Fruit fly (Drosophila melanogaster) whole organism, embryonic: ENCODE measurements around the gene Reepl1.

Source experiments
- Aef1 ChIP-seq: fragments of 200-800 bp; sonication (Bioruptor generic); IDR thresholded peaks from 3 replicates; pipeline ENCODE4 v1.3.6; 2022; ENCODE audit warnings: missing biosample characterization, missing genetic modification characterization
- Asciz ChIP-seq: fragments of 200-800 bp; sonication (Bioruptor generic); optimal IDR thresholded peaks from 2 replicates; lab custom pipeline; 2017; ENCODE audit warnings: missing biosample characterization, mild to moderate bottlenecking, missing genetic modification characterization, missing genetic modification reagents
- Atf3 ChIP-seq: fragments of 200-800 bp; sonication (Bioruptor generic); optimal IDR thresholded peaks from 3 replicates; lab custom pipeline; 2016; ENCODE audit warnings: missing biosample characterization, missing genetic modification characterization
- Atf6 ChIP-seq: fragments of 200-800 bp; sonication (Bioruptor generic); IDR thresholded peaks from 2 replicates; pipeline ENCODE4 v1.3.6; 2022; ENCODE audit warnings: missing biosample characterization, missing genetic modification characterization
- Blimp-1 ChIP-seq: fragments of 200-800 bp; sonication (Bioruptor generic); optimal IDR thresholded peaks from 3 replicates; lab custom pipeline; 2018; ENCODE audit warnings: missing biosample characterization, missing genetic modification characterization, mild to moderate bottlenecking, moderate library complexity, missing genetic modification reagents
- Bteb2 ChIP-seq: fragments of 200-800 bp; sonication (Bioruptor generic); optimal IDR thresholded peaks from 2 replicates; lab custom pipeline; 2016; ENCODE audit warnings: missing biosample characterization, missing genetic modification characterization
- CG10959 ChIP-seq: fragments of 200-800 bp; sonication (Bioruptor generic); IDR thresholded peaks from 2 replicates; pipeline ENCODE4 v1.3.6; 2022; ENCODE audit warnings: missing biosample characterization, missing genetic modification characterization
- CG11695 ChIP-seq: fragments of 200-800 bp; sonication (Bioruptor generic); IDR thresholded peaks from 3 replicates; pipeline ENCODE4 v1.3.6; 2022; ENCODE audit warnings: missing biosample characterization, missing genetic modification characterization
- CG14965 ChIP-seq: fragments of 200-800 bp; sonication (Bioruptor generic); optimal IDR thresholded peaks from 2 replicates; lab custom pipeline; 2016; ENCODE audit warnings: missing biosample characterization, missing genetic modification characterization, borderline replicate concordance
- CG16779 ChIP-seq: fragments of 200-800 bp; sonication (Bioruptor generic); IDR thresholded peaks from 2 replicates; pipeline ENCODE4 v1.3.6; 2022; ENCODE audit warnings: missing biosample characterization, missing genetic modification characterization
- CG17385 ChIP-seq: fragments of 200-800 bp; sonication (Bioruptor generic); optimal IDR thresholded peaks from 3 replicates; lab custom pipeline; 2018; ENCODE audit warnings: missing biosample characterization, mild to moderate bottlenecking, missing genetic modification characterization
- CG17612 ChIP-seq: fragments of 200-800 bp; sonication (Bioruptor generic); IDR thresholded peaks from 2 replicates; pipeline ENCODE4 v1.3.6; 2022; ENCODE audit warnings: missing biosample characterization, missing genetic modification characterization
- CG2678 ChIP-seq: fragments of 200-800 bp; sonication (Bioruptor generic); optimal IDR thresholded peaks from 3 replicates; lab custom pipeline; 2019; ENCODE audit warnings: missing biosample characterization, mild to moderate bottlenecking, missing genetic modification characterization, moderate library complexity
- CG32767 ChIP-seq: fragments of 200-800 bp; sonication (Bioruptor generic); IDR thresholded peaks from 2 replicates; pipeline ENCODE4 v1.3.6; 2022; ENCODE audit warnings: missing biosample characterization, missing genetic modification characterization
- CG34376 ChIP-seq: fragments of 200-800 bp; sonication (Bioruptor generic); optimal IDR thresholded peaks from 2 replicates; lab custom pipeline; 2018; ENCODE audit warnings: missing biosample characterization, mild to moderate bottlenecking, missing genetic modification characterization
- CG6683 ChIP-seq: fragments of 200-800 bp; sonication (Bioruptor generic); optimal IDR thresholded peaks from 2 replicates; lab custom pipeline; 2017; ENCODE audit warnings: missing biosample characterization, mild to moderate bottlenecking, missing genetic modification characterization, missing genetic modification reagents
- CG7928 ChIP-seq: fragments of 200-800 bp; sonication (Bioruptor generic); optimal IDR thresholded peaks from 2 replicates; lab custom pipeline; 2017; ENCODE audit warnings: missing biosample characterization, mild to moderate bottlenecking, missing genetic modification characterization
- CG8089 ChIP-seq: fragments of 200-800 bp; sonication (Bioruptor generic); optimal IDR thresholded peaks from 3 replicates; lab custom pipeline; 2016; ENCODE audit warnings: missing biosample characterization, missing genetic modification characterization
- CG8924 ChIP-seq: fragments of 200-800 bp; optimal IDR thresholded peaks from 3 replicates; lab custom pipeline; 2019; ENCODE audit warnings: missing biosample characterization, mild to moderate bottlenecking, missing genetic modification characterization, moderate library complexity
- CHES-1-like ChIP-seq: fragments of 200-800 bp; sonication (Bioruptor generic); optimal IDR thresholded peaks from 2 replicates; lab custom pipeline; 2016; ENCODE audit warnings: missing biosample characterization, missing genetic modification characterization
- Chrac-16 ChIP-seq: fragments of 200-800 bp; sonication (Bioruptor generic); optimal IDR thresholded peaks from 3 replicates; lab custom pipeline; 2016; ENCODE audit warnings: missing biosample characterization, missing genetic modification characterization
- D19B ChIP-seq: fragments of 200-800 bp; sonication (Bioruptor generic); optimal IDR thresholded peaks from 2 replicates; lab custom pipeline; 2017; ENCODE audit warnings: missing biosample characterization, mild to moderate bottlenecking, missing genetic modification characterization
- Doc3 ChIP-seq: fragments of 200-800 bp; sonication (Bioruptor generic); IDR thresholded peaks from 3 replicates; pipeline ENCODE4 v1.3.6; 2022; ENCODE audit warnings: missing biosample characterization, missing genetic modification characterization; ENCODE audit not compliant: partially characterized antibody
- E2f1 ChIP-seq: fragments of 200-800 bp; sonication (Bioruptor generic); IDR thresholded peaks from 2 replicates; pipeline ENCODE4 v1.3.6; 2022; ENCODE audit warnings: missing biosample characterization, missing genetic modification characterization
- Jarid2 ChIP-seq: fragments of 200-800 bp; sonication (Bioruptor generic); optimal IDR thresholded peaks from 3 replicates; lab custom pipeline; 2017; ENCODE audit warnings: mild to moderate bottlenecking, missing biosample characterization, missing genetic modification reagents, missing genetic modification characterization
- MESR4 ChIP-seq: fragments of 200-800 bp; sonication (Bioruptor generic); optimal IDR thresholded peaks from 2 replicates; lab custom pipeline; 2018; ENCODE audit warnings: missing biosample characterization, mild to moderate bottlenecking, missing genetic modification characterization, moderate library complexity
- NC2α ChIP-seq: fragments of 200-800 bp; sonication (Bioruptor generic); optimal IDR thresholded peaks from 2 replicates; lab custom pipeline; 2016; ENCODE audit warnings: missing biosample characterization, missing genetic modification characterization
- Nf-YA ChIP-seq: fragments of 200-800 bp; sonication (Bioruptor generic); IDR thresholded peaks from 2 replicates; pipeline ENCODE4 v1.3.6; 2022; ENCODE audit warnings: missing biosample characterization, missing genetic modification characterization
- Rx ChIP-seq: fragments of 200-800 bp; sonication (Bioruptor generic); IDR thresholded peaks from 2 replicates; pipeline ENCODE4 v1.3.6; 2022; ENCODE audit warnings: missing biosample characterization, missing genetic modification characterization
- Sox102F ChIP-seq: fragments of 200-800 bp; sonication (Bioruptor generic); optimal IDR thresholded peaks from 2 replicates; lab custom pipeline; 2018; ENCODE audit warnings: missing biosample characterization, mild to moderate bottlenecking, missing genetic modification characterization, moderate library complexity
- TFAM ChIP-seq: fragments of 200-800 bp; sonication (Bioruptor generic); optimal IDR thresholded peaks from 2 replicates; lab custom pipeline; 2017; ENCODE audit warnings: missing biosample characterization, missing genetic modification characterization, inconsistent platforms
- YL-1 ChIP-seq: fragments of 200-800 bp; sonication (Bioruptor generic); optimal IDR thresholded peaks from 3 replicates; lab custom pipeline; 2017; ENCODE audit warnings: missing biosample characterization, mild to moderate bottlenecking, missing genetic modification characterization
- cg ChIP-seq: fragments of 200-800 bp; sonication (Bioruptor generic); optimal IDR thresholded peaks from 3 replicates; lab custom pipeline; 2019; ENCODE audit warnings: missing biosample characterization, mild to moderate bottlenecking, missing genetic modification characterization, moderate library complexity
- chn ChIP-seq: fragments of 200-800 bp; sonication (Bioruptor generic); optimal IDR thresholded peaks from 2 replicates; lab custom pipeline; 2016; ENCODE audit warnings: missing biosample characterization, missing genetic modification characterization
- corto ChIP-seq: fragments of 200-800 bp; sonication (Bioruptor generic); optimal IDR thresholded peaks from 2 replicates; lab custom pipeline; 2016; ENCODE audit warnings: missing biosample characterization, mild to moderate bottlenecking, missing genetic modification characterization, moderate library complexity
- croc ChIP-seq: fragments of 200-800 bp; sonication (Bioruptor generic); conservative IDR thresholded peaks from 3 replicates; pipeline ENCODE4 v1.3.6; 2022; ENCODE audit warnings: missing biosample characterization, missing genetic modification characterization
- crp ChIP-seq, 2 experiments: fragments of 200-800 bp; sonication (Bioruptor generic); optimal IDR thresholded peaks; 2 replicates in 1 of 2; 3 replicates in 1 of 2; lab custom pipeline; 2017; ENCODE audit warnings: missing biosample characterization in 2 of 2, missing genetic modification characterization in 2 of 2, mild to moderate bottlenecking in 1 of 2, moderate library complexity in 1 of 2
- dati ChIP-seq: fragments of 200-800 bp; sonication (Bioruptor generic); IDR thresholded peaks from 2 replicates; pipeline ENCODE4 v1.3.6; 2022; ENCODE audit warnings: missing biosample characterization, missing genetic modification characterization
- gro ChIP-seq: fragments of 200-800 bp; sonication (Bioruptor generic); optimal IDR thresholded peaks from 2 replicates; lab custom pipeline; 2016; ENCODE audit warnings: missing biosample characterization, missing genetic modification characterization
- gsb ChIP-seq: fragments of 200-800 bp; sonication (Bioruptor generic); IDR thresholded peaks from 2 replicates; pipeline ENCODE4 v1.3.6; 2022; ENCODE audit warnings: missing biosample characterization, missing genetic modification characterization
- her ChIP-seq: fragments of 200-800 bp; sonication (Bioruptor generic); optimal IDR thresholded peaks from 2 replicates; lab custom pipeline; 2016; ENCODE audit warnings: missing biosample characterization, missing genetic modification characterization
- kah ChIP-seq: fragments of 200-800 bp; sonication (Bioruptor generic); optimal IDR thresholded peaks from 2 replicates; lab custom pipeline; 2018; ENCODE audit warnings: missing biosample characterization, mild to moderate bottlenecking, missing genetic modification characterization
- pho ChIP-seq: fragments of 200-800 bp; sonication (Bioruptor generic); optimal IDR thresholded peaks from 2 replicates; lab custom pipeline; 2016; ENCODE audit warnings: missing biosample characterization, missing genetic modification characterization
- repo ChIP-seq: fragments of 200-800 bp; sonication (Bioruptor generic); optimal IDR thresholded peaks from 2 replicates; lab custom pipeline; 2016; ENCODE audit warnings: missing biosample characterization, missing genetic modification characterization
- sd ChIP-seq: fragments of 200-800 bp; sonication (Bioruptor generic); optimal IDR thresholded peaks from 3 replicates; lab custom pipeline; 2018; ENCODE audit warnings: missing biosample characterization, mild to moderate bottlenecking, missing genetic modification characterization, moderate library complexity
- seq ChIP-seq: fragments of 200-800 bp; sonication (Bioruptor generic); IDR thresholded peaks from 2 replicates; pipeline ENCODE4 v1.3.6; 2022; ENCODE audit warnings: missing biosample characterization, missing genetic modification characterization
- sisA ChIP-seq: fragments of 200-800 bp; sonication (Bioruptor generic); IDR thresholded peaks from 2 replicates; pipeline ENCODE4 v1.3.6; 2022; ENCODE audit warnings: missing biosample characterization, missing genetic modification characterization
- stc ChIP-seq: fragments of 200-800 bp; sonication (Bioruptor generic); IDR thresholded peaks from 2 replicates; pipeline ENCODE4 v1.3.6; 2022; ENCODE audit warnings: missing biosample characterization, missing genetic modification characterization
- toy ChIP-seq: fragments of 200-800 bp; sonication (Bioruptor generic); IDR thresholded peaks from 2 replicates; pipeline ENCODE4 v1.3.6; 2022; ENCODE audit warnings: missing biosample characterization, missing genetic modification characterization
- vnd ChIP-seq: fragments of 200-800 bp; sonication (Bioruptor generic); IDR thresholded peaks from 3 replicates; pipeline ENCODE4 v1.3.6; 2022; ENCODE audit warnings: missing biosample characterization, missing genetic modification characterization; ENCODE audit not compliant: partially characterized antibody

Reepl1 gene

DNA sequence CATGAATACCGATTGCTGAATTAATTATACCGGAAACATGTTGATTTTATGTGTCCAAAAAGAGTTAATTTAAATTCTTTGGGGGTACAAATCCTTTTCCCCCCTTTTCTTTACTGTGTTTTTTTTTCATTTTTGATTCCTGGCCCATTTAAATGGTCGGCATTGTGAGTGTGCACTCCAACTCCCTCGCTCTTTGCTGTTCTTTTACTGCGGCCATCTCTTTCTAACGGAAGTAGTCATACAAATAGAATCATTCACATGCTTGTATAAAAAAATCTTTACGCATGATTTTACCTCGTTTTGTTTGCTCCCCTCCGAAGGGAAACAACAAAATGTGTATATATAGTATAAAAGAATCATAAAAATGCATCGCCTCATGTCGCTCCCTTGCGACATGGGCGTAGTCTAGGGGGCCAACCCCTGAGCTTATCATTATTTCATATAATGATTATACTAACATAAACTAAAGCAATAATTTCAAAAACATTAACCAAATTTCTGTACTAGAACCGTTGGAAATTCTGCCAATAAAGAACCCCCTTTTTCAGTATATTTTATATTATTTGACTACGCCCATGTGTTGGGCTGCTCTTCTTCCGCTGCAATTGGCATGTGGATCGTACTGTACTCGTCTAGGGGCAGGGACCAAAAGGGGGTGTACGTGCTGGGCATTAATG, 44.3 kb upstream of the Reepl1 start (continued):
- TF ChIP-seq kah (peak; percentile 66), Aef1 (GFP tag; lab: Robert Waterston, UW) (peak; percentile 26; the same call in 1 of the 3 replicates), Nf-YA (GFP tag; lab: Robert Waterston, UW) (peak; percentile 48; the same call in 1 of the 2 replicates), seq (GFP tag; lab: Robert Waterston, UW) (peak; percentile 51; the same call in 1 of the 2 replicates), repo (no peak), CG8089 (GFP tag; lab: Kevin White, UChicago) (peak; percentile 28), CG7928 (GFP tag; lab: Kevin White, UChicago) (no peak), stc (GFP tag; lab: Robert Waterston, UW) (peak; percentile 36; the same call in 1 of the 2 replicates), CG6683 (GFP tag; lab: Kevin White, UChicago) (peak; percentile 23), Blimp-1 (GFP tag; lab: Kevin White, UChicago) (peak; percentile 89), NC2α (GFP tag; lab: Kevin White, UChicago) (no peak), vnd (GFP tag; lab: Robert Waterston, UW) (no peak), sisA (GFP tag; lab: Robert Waterston, UW) (peak; percentile 78), D19B (GFP tag; lab: Kevin White, UChicago) (no peak), pho (no peak), CG8924 (tag; lab: Kevin White, UChicago) (peak; percentile 87), crp (GFP tag; optimal IDR thresholded peaks at IDR 0.05; lab: Kevin White, UChicago) (no peak), CG10959 (GFP tag; lab: Robert Waterston, UW) (peak; percentile 79), E2f1 (peak; percentile 58), CG11695 (GFP tag; lab: Robert Waterston, UW) (peak; percentile 88), TFAM (GFP tag; lab: Kevin White, UChicago) (peak; percentile 43), Asciz (GFP tag; lab: Kevin White, UChicago) (peak; percentile 74), CG34376 (GFP tag; lab: Kevin White, UChicago) (no peak), CG2678 (tag; lab: Kevin White, UChicago) (peak; percentile 85), CG17385 (peak; percentile 75), Chrac-16 (GFP tag; lab: Kevin White, UChicago) (peak; percentile 66), CG14965 (no peak), gro (GFP tag; lab: Kevin White, UChicago) (no peak), CHES-1-like (GFP tag; lab: Kevin White, UChicago) (no peak), gsb (GFP tag; lab: Robert Waterston, UW) (no peak), croc (GFP tag; lab: Robert Waterston, UW) (peak; percentile 82), chn (GFP tag; lab: Kevin White, UChicago) (peak; percentile 74), Atf6 (GFP tag; lab: Robert Waterston, UW) (peak; percentile 31; the same call in 1 of the 2 replicates), Sox102F (GFP tag; lab: Kevin White, UChicago) (peak; percentile 83), sd (tag; lab: Kevin White, UChicago) (no peak), Rx (peak; percentile 39; the same call in 1 of the 2 replicates), corto (GFP tag; lab: Kevin White, UChicago) (no peak), Atf3 (peak; percentile 30), cg (GFP tag; lab: Kevin White, UChicago) (no peak), Jarid2 (peak; percentile 10), CG17612 (GFP tag; lab: Robert Waterston, UW) (peak; percentile 39; the same call in 1 of the 2 replicates), Doc3 (GFP tag; lab: Robert Waterston, UW) (no peak), YL-1 (GFP tag; lab: Kevin White, UChicago) (no peak), dati (no peak), CG32767 (GFP tag; lab: Robert Waterston, UW) (peak; percentile 75), CG16779 (GFP tag; lab: Robert Waterston, UW) (no peak), MESR4 (no peak), Bteb2 (GFP tag; lab: Kevin White, UChicago) (no peak), toy (GFP tag; lab: Robert Waterston, UW) (0 out of 2 replicates have a peak, but pooled peaks have one; percentile 29), her (no peak)
